Worm (Caenorhabditis elegans) whole organism, early embryonic: ENCODE results near the gene iscu-1.

Experiments
- ceh-36 ChIP-seq: sonication (generic microtip); optimal IDR thresholded peaks from 2 replicates; lab custom pipeline; 2016; ENCODE audit warnings: missing genetic modification characterization, inconsistent platforms, missing compliant biosample characterization
- scrt-1 ChIP-seq: fragments of 200-800 bp; sonication (Bioruptor generic); IDR thresholded peaks from 2 replicates; pipeline ENCODE4 v1.3.6; 2022; ENCODE audit warnings: missing genetic modification characterization, missing compliant biosample characterization

DNA sequence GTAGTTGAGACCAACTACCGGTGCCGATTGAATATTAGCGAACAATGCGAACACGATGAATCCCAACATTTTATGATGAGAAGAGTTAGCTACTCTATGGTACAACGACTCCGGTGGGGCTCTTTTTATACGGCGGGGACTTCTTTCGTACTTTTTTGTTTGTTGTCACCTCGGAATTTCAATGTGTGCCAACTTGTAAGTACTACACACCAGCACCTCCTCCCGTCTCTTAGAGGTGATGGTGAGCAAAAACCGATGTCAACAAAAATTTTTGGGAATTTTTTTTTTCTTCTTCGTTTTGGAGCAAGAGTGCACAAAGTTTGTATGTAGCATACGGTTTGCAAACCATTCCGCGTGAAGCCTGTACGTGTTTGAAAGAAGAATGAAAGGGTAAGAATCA, 9.2 kb upstream of the iscu-1 start, which contains the start of gene Y45F10D.2:
- TF ChIP-seq scrt-1 (GFP tag; lab: Robert Waterston, UW) (no peak), ceh-36 (no peak)
